Worm (Caenorhabditis elegans) whole organism, L1 larva: ENCODE results near the gene Y45G5AL.1.

ENCODE experiments used
- C16A3.4 ChIP-seq: fragments of 150-350 bp; optimal IDR thresholded peaks from 2 replicates; lab custom pipeline; 2014; ENCODE audit warnings: missing biosample characterization, missing genetic modification characterization
- ama-1 ChIP-seq: fragments of 150-350 bp; optimal IDR thresholded peaks from 2 replicates; lab custom pipeline; 2014
- blmp-1 ChIP-seq: fragments of 150-350 bp; optimal IDR thresholded peaks from 2 replicates; lab custom pipeline; 2014; ENCODE audit warnings: missing biosample characterization, missing genetic modification characterization
- ceh-8 ChIP-seq: fragments of 200-800 bp; sonication (Bioruptor generic); optimal IDR thresholded peaks from 2 replicates; lab custom pipeline; 2018; ENCODE audit warnings: mild to moderate bottlenecking, missing genetic modification characterization, moderate library complexity, missing compliant biosample characterization
- hlh-4 ChIP-seq: sonication (generic microtip); optimal IDR thresholded peaks from 2 replicates; lab custom pipeline; 2016; ENCODE audit warnings: mild to moderate bottlenecking, missing genetic modification characterization, missing compliant biosample characterization
- jun-1 ChIP-seq: fragments of 150-350 bp; optimal IDR thresholded peaks from 2 replicates; lab custom pipeline; 2014; ENCODE audit warnings: missing biosample characterization, missing genetic modification reagents, missing genetic modification characterization
- lsy-2 ChIP-seq, 2 experiments: fragments of 150-350 bp; optimal IDR thresholded peaks; 2 replicates each; lab custom pipeline; 2014; ENCODE audit warnings: missing biosample characterization in 2 of 2, missing genetic modification characterization in 2 of 2
- nhr-19 ChIP-seq: fragments of 200-800 bp; sonication (Bioruptor generic); conservative IDR thresholded peaks from 2 replicates; pipeline ENCODE4 v1.3.6; 2022; ENCODE audit warnings: missing genetic modification characterization, missing compliant biosample characterization
- nhr-71 ChIP-seq: sonication (generic microtip); optimal IDR thresholded peaks from 2 replicates; lab custom pipeline; 2016; ENCODE audit warnings: mild to moderate bottlenecking, missing genetic modification characterization, moderate library complexity, missing compliant biosample characterization
- nhr-84 ChIP-seq: sonication (generic microtip); optimal IDR thresholded peaks from 2 replicates; lab custom pipeline; 2017; ENCODE audit warnings: missing biosample characterization, missing genetic modification characterization
- snpc-4 ChIP-seq: fragments of 150-350 bp; optimal IDR thresholded peaks from 2 replicates; lab custom pipeline; 2014; ENCODE audit warnings: missing biosample characterization, missing genetic modification characterization
- tbx-2 ChIP-seq: sonication (generic microtip); optimal IDR thresholded peaks from 2 replicates; lab custom pipeline; 2016; ENCODE audit warnings: missing genetic modification characterization, missing compliant biosample characterization
- unc-30 ChIP-seq: sonication (generic microtip); optimal IDR thresholded peaks from 2 replicates; lab custom pipeline; 2017; ENCODE audit warnings: missing biosample characterization, missing genetic modification characterization
- ztf-11 ChIP-seq, 2 experiments: sonication (generic microtip); optimal IDR thresholded peaks; 2 replicates each; lab custom pipeline; 2016 to 2017; ENCODE audit warnings: missing genetic modification characterization in 2 of 2, missing biosample characterization in 1 of 2, missing compliant biosample characterization in 1 of 2

DNA sequence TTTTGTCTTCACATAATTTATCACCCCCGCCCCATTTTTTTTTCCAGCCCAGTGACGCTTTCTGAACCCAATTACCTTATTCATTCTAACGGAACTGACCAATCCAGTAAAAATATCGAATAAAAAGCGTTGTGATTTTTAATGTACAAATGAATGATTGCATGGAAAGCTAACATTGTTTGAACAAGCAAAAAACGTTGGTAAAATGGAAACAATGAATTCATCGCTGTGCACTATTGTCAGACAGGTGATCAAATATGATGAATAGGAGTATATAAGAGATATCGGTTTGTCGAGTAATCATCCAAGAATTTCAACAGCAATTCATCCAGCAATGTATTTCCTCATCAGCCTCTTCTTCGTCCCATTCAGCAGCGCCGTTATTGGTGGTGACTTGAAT is 14.7 kb upstream of the Y45G5AL.1 start, which contains the start of gene phat-4:
- no peak for TF ChIP-seq ama-1
- TF ChIP-seq tbx-2 (tag; lab: Kevin White, UChicago) = no peak
- TF ChIP-seq lsy-2 (tag; optimal IDR thresholded peaks at IDR 0.05; lab: Kevin White, UChicago) = no peak
- no peak for TF ChIP-seq jun-1 (tag; lab: Kevin White, UChicago)
- no peak for TF ChIP-seq ztf-11 (tag; optimal IDR thresholded peaks at IDR 0.05; lab: Kevin White, UChicago)
- no peak for TF ChIP-seq snpc-4 (tag; lab: Kevin White, UChicago)
- no peak for TF ChIP-seq blmp-1
- TF ChIP-seq nhr-19 (GFP tag; lab: Robert Waterston, UW) = no peak
- no peak for TF ChIP-seq C16A3.4 (tag; lab: Kevin White, UChicago)
- TF ChIP-seq nhr-71 (tag; lab: Kevin White, UChicago) = no peak
- TF ChIP-seq nhr-84 = no peak
- TF ChIP-seq ceh-8 = no peak
- TF ChIP-seq unc-30 (tag; lab: Kevin White, UChicago) = no peak
- no peak for TF ChIP-seq hlh-4 (tag; lab: Kevin White, UChicago)
